Worm (Caenorhabditis elegans) whole organism, dauer: Measurements from ENCODE around the gene ceh-63.

ENCODE experiments used
- unc-62 ChIP-seq: sonication (generic microtip); optimal IDR thresholded peaks from 2 replicates; lab custom pipeline; 2017; ENCODE audit warnings: missing biosample characterization, missing genetic modification reagents, missing genetic modification characterization

Gene ceh-63

DNA sequence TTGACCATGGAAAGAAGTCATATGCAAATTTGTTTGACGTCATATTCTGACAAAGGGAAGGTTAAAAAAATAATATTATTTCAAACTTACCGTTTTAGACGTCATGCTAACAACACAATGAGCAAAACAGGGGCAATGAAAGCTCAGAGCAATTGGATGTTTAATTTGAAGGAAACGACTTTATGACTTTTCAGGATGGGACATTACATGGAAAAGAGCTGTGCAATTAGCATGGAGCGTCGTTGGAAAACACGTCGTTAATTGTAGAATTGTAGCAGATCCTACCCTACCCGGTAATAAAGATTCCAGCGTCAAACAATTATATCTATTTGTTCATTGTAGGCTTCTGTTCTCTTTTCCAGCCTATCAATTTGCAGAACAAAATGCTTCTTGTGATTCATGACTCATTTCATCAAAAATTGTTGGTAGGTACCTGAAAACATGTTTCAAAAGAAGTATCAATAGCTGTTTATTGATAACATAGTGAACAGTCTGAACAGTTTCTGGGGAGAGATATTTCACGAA is at the start of gene ceh-63:
TSS of gene ceh-63 (minus strand) at position 475 of the 525 bp plus-strand sequence.
- TF ChIP-seq unc-62 (GFP tag; lab: Kevin White, UChicago): no peak

DNA sequence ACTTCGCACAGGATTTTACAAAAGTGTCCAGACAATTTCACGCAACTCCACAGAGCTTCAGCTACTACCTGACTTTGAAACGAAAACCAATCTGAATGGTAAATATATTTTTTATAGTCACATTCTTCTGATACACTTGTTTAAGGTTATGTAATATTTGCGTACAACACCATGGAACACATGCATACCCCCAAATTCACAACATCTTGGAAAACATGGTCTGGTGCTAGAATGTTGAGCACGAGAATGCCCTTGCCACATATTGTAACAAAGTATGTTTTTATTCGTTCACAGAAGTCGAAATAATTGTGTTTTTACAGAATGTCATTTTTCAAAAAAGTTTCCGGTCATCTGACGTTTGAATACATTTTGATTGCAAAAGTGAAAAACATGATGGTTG is 42.0 kb upstream of the ceh-63 start:
- no peak for TF ChIP-seq unc-62 (GFP tag; lab: Kevin White, UChicago)

DNA sequence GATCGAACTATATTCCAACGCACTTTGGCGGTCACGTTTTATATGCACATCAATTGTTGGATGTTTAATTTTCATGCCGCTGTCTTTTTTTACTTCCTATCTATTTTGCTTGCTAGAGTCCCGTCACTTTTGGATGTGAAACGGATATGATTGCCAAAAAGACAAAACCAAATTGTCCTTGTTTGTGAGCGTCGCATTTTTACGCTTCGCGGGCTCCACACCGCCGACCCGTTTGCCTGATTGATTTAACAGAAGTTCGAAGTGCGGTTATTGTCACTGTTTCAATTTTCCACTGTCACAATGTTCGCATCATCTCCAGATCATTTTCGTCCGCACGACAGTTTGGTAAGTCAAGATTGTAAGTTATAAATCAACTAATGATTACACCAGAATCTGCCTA is 40.9 kb upstream of the ceh-63 start, which contains the start of gene C01C4.2:
TSS of gene C01C4.2 (plus strand) at position 301 of the 400 bp plus-strand sequence.
- TF ChIP-seq unc-62 (GFP tag; lab: Kevin White, UChicago): no peak

DNA sequence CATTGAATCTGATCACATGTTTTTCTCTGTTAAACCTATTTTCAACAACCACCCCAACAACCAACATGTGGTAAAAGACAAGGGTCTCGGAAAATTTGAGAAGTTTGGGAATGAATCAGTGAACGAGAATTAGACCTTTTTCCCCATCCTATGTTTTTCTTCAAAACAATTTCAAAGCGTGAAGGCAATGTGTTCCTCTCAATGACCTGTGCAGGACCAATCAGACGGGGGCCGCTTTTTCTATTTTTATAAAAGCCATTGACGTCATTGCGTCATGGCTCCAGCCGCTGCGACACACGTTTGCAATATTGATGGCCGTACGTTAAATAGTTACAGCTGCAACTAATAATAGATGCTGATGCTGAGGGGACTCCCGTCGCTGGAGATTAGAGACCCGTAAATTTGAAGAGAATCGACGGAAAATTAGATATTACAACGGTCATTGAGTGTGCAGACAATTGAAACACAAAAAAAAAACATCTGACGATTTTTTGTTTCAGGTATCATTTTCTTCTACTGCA is 37.8 kb upstream of the ceh-63 start:
- TF ChIP-seq unc-62 (GFP tag; lab: Kevin White, UChicago): no peak

DNA sequence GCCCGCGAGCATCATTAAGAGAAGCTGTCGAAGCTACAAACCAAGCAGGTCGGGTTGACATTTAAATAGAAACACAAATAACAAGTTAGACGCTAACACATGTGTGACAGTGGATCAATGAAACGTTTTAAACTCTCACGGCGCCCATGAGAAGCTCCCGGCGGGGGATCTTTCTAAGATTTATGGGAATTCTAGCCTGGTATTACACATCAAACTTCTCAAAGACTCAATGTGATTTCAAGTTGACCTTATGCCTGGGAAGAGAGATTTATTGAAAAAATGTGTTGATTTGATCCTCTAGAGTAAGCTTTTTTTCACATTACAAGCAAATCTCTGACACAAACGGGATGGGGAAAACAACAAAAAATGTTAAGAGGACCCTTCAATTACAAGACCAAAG is 35.9 kb upstream of the ceh-63 start:
- TF ChIP-seq unc-62 (GFP tag; lab: Kevin White, UChicago): no peak

DNA sequence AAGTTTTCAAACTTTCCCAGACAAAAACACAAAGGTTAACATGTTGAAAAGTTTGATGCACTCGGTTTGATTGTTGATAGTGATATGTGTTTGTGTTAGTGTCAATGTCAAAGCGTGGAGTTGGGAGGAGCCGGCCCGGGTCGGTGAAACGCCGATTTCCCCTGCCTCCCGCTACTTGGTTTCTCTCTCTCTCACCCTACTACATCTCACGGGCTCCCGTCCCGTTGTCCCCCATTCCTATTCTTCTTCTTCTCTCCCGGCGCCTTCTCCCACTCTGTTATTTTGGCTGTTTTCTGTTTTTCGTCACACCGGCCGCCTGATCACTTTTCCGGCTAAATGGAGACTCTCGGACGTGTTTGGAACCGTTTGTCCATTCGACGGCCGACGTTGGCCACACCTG is 32.5 kb upstream of the ceh-63 start:
- no peak for TF ChIP-seq unc-62 (GFP tag; lab: Kevin White, UChicago)

DNA sequence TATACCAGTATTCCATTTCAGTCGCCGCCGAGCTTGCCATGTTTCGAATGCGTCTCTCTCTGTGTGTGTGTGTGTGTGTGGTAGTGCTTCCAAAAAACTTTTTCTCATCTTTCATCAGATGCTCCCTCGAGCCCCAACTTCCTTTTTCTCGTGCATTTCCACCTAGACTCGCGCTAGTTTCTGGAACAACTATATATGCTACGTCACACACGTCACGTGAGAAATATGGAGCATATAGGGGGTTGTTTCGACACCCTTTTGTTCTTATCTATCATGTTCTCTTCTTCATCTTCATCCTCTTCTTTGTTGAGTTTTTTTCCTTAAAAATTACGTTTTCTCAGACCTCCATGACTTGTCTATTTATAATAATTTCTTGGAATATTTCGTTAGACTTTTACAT is 31.5 kb upstream of the ceh-63 start:
- no peak for TF ChIP-seq unc-62 (GFP tag; lab: Kevin White, UChicago)

DNA sequence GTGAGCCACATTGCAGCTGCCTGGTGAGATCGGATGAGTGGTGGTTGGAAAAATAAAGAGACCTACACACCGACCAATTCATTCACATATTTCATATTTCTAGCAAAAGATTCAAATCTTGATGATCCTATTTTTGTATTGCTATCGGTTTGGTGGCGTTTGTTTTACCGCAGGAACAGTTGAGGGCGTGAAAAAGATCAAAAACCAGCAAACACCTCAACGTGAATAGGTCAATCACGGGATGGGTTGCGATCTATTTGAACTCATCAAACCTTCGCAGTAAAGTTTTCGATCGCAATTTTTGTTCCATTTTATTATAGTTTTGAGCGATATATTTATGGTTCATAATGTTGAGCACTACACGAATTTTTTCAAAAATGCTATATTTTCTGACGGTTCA is 28.0 kb upstream of the ceh-63 start:
- no peak for TF ChIP-seq unc-62 (GFP tag; lab: Kevin White, UChicago)

DNA sequence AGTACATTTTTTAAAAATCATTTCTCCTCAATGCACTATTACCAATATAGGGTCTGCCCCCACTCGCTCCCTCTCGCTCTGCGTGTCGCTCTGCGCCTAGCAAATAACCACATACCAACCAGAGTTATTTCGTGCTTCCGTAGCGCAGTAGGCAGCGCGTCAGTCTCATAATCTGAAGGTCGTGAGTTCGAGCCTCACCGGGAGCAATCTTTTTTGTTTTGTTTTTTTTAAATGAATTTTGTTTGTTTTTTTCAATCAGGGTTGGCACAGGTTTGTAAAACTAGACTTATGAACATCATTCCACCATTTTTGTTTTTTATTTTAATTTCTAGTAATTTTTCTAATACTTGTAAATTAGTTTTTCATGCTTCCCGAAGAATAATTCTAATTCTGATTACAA is 23.8 kb upstream of the ceh-63 start:
- TF ChIP-seq unc-62 (GFP tag; lab: Kevin White, UChicago): no peak

DNA sequence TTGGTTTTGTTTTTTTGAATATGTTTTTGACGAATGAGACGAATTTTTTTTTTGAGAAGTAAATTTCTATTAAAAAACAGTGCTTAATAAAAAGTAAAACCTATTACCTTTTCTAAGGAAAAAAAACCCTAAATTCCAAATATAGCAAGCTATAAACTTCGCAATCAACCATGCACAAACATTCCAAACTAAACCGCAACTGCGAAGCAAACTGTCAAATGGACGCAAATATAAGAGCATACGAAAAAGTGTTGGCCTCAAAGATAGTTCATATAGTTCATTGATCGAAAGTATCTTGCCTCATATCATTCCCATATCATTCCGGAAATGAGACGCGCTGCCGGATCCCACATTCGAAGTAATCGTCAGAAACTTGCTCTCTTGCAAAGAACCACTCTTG is 22.7 kb upstream of the ceh-63 start, which contains the start of gene C01C4.3:
TSS of gene C01C4.3 (plus strand) at position 301 of the 400 bp plus-strand sequence.
- TF ChIP-seq unc-62 (GFP tag; lab: Kevin White, UChicago): no peak

DNA sequence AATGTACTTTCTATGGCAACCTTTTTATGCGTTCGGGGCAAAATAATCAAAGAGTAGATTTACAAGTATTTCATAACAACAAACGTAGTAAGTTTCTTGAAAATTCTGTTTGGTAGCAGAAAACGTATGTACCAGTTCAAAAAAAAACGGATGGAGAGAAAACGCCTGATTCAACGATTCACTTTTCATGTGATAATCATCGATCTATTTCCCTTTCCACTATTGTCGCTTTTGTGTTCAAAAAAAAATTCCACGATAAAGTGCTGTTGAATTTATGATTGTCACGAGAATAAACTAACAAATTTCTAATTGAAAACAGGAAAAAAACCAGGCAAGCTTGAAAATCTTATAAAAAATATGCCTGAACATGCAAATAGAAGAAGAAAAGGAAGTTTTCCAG is 22.0 kb upstream of the ceh-63 start:
- TF ChIP-seq unc-62 (GFP tag; lab: Kevin White, UChicago): no peak

DNA sequence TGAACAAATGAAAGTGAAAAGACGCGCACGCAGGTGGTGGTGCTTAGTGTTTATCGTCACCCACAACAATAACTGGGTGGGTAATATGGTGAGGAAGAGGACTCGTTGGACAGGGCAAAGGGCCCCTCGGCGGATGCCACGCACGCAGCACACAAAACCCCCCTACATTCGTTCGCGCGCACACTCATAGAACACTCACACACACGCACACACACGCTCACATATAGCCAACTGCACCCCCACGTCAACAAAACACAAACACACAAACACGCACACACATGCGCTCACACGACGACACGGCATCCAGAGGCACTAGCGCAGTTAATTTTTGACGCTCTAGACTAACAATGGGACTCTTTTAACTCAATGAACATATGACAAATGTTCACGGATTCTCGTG is 20.3 kb upstream of the ceh-63 start:
- TF ChIP-seq unc-62 (GFP tag; lab: Kevin White, UChicago): no peak

DNA sequence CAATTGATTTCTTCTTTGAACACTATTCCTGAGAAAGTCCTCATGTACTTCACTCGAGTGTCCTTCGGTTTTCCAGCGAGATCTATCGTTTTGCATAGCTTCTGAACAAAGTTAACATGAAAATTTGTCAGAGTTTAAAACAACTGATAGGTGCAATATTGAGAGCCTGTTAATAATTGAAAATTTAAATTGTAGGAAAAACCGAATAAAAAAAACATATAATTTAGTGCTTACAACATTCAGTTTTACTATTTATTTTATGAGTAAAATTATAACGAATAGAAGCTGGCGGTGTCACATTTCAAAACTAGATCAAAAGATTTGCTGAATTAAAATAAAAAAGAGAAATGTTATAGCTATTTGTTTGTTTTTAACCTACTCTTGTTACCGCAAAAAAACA is 19.3 kb upstream of the ceh-63 start, which contains the start of gene C02F12.8:
TSS of gene C02F12.8 (minus strand) at position 101 of the 400 bp plus-strand sequence.
- no peak for TF ChIP-seq unc-62 (GFP tag; lab: Kevin White, UChicago)

DNA sequence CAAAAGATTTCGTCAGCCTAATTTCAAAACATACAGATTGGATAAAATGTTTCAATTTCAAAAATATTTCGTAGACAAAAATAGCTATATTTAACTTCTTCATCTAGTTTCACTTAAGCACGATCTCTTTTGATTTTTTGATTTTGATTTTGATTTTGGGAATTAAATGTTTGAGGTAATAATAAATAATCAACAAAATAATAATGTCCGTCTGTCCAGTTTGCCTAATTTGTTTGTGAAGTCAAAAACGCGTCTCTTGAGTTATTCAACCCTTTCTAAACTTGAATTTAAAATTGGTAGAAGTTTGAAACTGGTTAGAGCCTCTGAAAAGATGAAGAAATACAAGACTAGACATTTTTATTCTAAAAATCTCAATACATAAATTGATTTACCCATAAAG is 15.9 kb upstream of the ceh-63 start:
- no peak for TF ChIP-seq unc-62 (GFP tag; lab: Kevin White, UChicago)

DNA sequence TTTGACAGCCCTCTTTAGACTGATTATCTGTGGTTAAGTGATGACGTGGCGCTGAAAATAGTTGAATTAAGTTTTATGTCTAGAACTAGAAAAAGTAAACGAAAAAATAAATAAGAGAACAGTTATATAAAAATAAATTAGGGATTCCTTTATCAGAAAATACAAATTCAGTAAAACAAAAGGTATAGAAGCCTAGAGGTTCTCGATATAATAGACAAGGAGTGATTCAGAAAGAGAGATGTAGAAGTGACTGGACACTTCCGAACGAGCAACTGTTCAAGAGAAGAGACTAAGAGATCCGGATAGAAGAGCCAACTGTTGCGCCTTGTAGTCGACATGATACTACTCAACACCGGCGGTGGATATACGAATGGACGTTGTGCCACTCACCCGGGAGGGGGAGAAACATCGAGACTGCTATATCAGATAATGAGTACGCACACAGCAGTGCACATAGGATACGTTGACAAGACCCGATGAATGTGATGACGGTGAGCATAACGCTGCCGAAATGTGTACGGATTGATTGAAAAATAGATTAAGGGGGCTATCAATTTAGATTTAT is 15.4 kb upstream of the ceh-63 start, which contains the start of gene tag-278:
TSS of gene tag-278 (minus strand) at position 51 of the 565 bp plus-strand sequence.
- TF ChIP-seq unc-62 (GFP tag; lab: Kevin White, UChicago): no peak

DNA sequence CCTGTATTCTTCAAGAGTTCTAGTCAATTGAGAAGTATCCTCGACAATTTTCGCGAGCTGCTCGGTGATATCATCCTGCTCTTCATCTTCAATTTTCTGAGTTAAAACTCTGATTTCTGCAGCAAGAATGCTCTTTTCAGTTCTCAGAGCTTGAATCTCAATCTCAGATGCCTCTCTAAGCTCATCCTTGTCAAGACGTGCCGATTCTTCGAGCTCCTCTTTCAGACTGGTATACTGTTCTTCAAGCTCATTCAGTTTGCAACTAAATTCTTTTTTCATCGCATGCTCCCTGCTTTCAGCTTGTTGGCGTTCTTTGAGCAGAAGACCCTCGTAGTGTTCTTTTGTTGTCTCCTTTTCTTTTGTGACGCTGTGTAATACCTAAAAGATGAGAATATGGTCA is 12.6 kb upstream of the ceh-63 start:
- TF ChIP-seq unc-62 (GFP tag; lab: Kevin White, UChicago): no peak

DNA sequence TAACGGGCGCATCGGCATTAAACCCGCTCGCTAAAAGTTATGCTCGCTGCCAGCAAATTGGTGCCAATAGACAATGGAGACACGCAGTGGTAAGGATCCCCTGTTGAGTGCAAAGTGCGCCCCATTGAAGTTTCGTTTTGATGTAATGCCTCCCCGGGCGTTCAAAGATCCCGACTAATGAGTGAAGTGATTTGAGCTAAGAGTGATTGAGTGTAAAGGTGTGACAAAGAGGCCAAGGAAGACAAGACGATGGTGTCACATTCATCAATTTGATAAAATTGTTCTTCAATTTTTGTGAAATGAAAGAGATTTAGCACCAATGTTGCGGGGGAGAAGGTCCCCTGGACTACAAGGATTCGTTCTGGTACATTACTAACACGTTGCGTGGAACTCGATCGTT is 9.2 kb upstream of the ceh-63 start:
- no peak for TF ChIP-seq unc-62 (GFP tag; lab: Kevin White, UChicago)
